Worm (Caenorhabditis elegans): Measurements from ENCODE around the gene snpc-3.4.

snpc-3.4 gene

ce11 chrIII:3978438-3978837, 41.4 kb upstream of the snpc-3.4 start:
- TF ChIP-seq fkh-3 (tag; optimal IDR thresholded peaks at IDR 0.05) (no peak), madf-3 (GFP tag; IDR thresholded peaks at IDR 0.05) (no peak), lsl-1 (GFP tag; optimal IDR thresholded peaks at IDR 0.05) (no peak), snpc-1.3 (tag; optimal IDR thresholded peaks at IDR 0.05; ENCODE audit: insufficient read depth) (no peak), sdz-38 (tag; optimal IDR thresholded peaks at IDR 0.05) (no peak), somi-1 (GFP tag; optimal IDR thresholded peaks at IDR 0.05) (no peak)

- TF ChIP-seq K12H6.12 (tag; optimal IDR thresholded peaks at IDR 0.05) (peak; percentile 69), pbrm-1 (GFP tag; IDR thresholded peaks at IDR 0.05) (0 out of 2 replicates have a peak, but pooled peaks have one; percentile 21), mes-4 (tag; optimal IDR thresholded peaks at IDR 0.05) (no peak), lin-40 (tag; optimal IDR thresholded peaks at IDR 0.05) (peak; percentile 69), unc-130 (GFP tag; optimal IDR thresholded peaks at IDR 0.05) (no peak), Y67H2A.10 (GFP tag; conservative IDR thresholded peaks at IDR 0.05) (no peak), zfh-2 (GFP tag; conservative IDR thresholded peaks at IDR 0.05) (peak; percentile 88), tbp1 (GFP tag; optimal IDR thresholded peaks at IDR 0.05) (peak; percentile 27), ztf-18 (tag; optimal IDR thresholded peaks at IDR 0.05) (peak; percentile 3), F57A8.1 (GFP tag; optimal IDR thresholded peaks at IDR 0.05) (no peak), lin-35 (GFP tag; optimal IDR thresholded peaks at IDR 0.05) (peak in 1 of 3 experiments; percentile 48), rpc-1 (optimal IDR thresholded peaks at IDR 0.05) (no peak), rpc-1 (tag; optimal IDR thresholded peaks at IDR 0.05) (no peak), hlh-12 (tag; optimal IDR thresholded peaks at IDR 0.05) (no peak), B0336.3 (GFP tag; IDR thresholded peaks at IDR 0.05) (peak; percentile 54; the same call in 1 of the 2 replicates), snpc-4 (GFP tag; optimal IDR thresholded peaks at IDR 0.05) (no peak), snpc-4 (tag; optimal IDR thresholded peaks at IDR 0.05) (peak in 3 of 4 experiments; percentile 13 to 31 (median 21)), snpc-1.1 (tag; optimal IDR thresholded peaks at IDR 0.05; ENCODE audit: insufficient read depth) (no peak), F37B4.10 (GFP tag; IDR thresholded peaks at IDR 0.05) (no peak), ceh-79 (tag; optimal IDR thresholded peaks at IDR 0.05) (no peak), ztf-26 (tag; optimal IDR thresholded peaks at IDR 0.05) (peak; percentile 58), nhr-80 (tag; optimal IDR thresholded peaks at IDR 0.05) (peak; percentile 70), C06A6.2 (GFP tag; conservative IDR thresholded peaks at IDR 0.05) (0 out of 2 replicates have a peak, but pooled peaks have one; percentile 47), madf-10 (tag; optimal IDR thresholded peaks at IDR 0.05) (peak; percentile 36), ztf-28 (GFP tag; IDR thresholded peaks at IDR 0.05) (no peak), let-526 (GFP tag; IDR thresholded peaks at IDR 0.05) (no peak), lin-26 (GFP tag; IDR thresholded peaks at IDR 0.05) (0 out of 2 replicates have a peak, but pooled peaks have one; percentile 19), chd-7 (tag; optimal IDR thresholded peaks at IDR 0.05) (peak; percentile 40), hmg-1.2 (GFP tag; IDR thresholded peaks at IDR 0.05) (peak; percentile 83; the same call in 1 of the 2 replicates), pha-4 (tag; optimal IDR thresholded peaks at IDR 0.05) (no peak), T07F8.4 (tag; optimal IDR thresholded peaks at IDR 0.05) (no peak), dox-1 (GFP tag; IDR thresholded peaks at IDR 0.05) (peak; percentile 75), nfya-1 (tag; optimal IDR thresholded peaks at IDR 0.05; ENCODE audit: borderline replicate concordance, insufficient read depth) (no peak), ets-4 (GFP tag; optimal IDR thresholded peaks at IDR 0.05) (no peak), hsf-1 (GFP tag; IDR thresholded peaks at IDR 0.05) (no peak), efl-1 (GFP tag; optimal IDR thresholded peaks at IDR 0.05) (peak; percentile 5), madf-6 (GFP tag; IDR thresholded peaks at IDR 0.05) (0 out of 2 replicates have a peak, but pooled peaks have one; percentile 24), ceh-58 (GFP tag; IDR thresholded peaks at IDR 0.05) (no peak), attf-5 (GFP tag; optimal IDR thresholded peaks at IDR 0.05) (peak; percentile 77), K11D2.4 (GFP tag; IDR thresholded peaks at IDR 0.05) (peak; percentile 71; the same call in 1 of the 2 replicates), lin-54 (GFP tag; optimal IDR thresholded peaks at IDR 0.05) (peak; percentile 37), somi-1 (GFP tag; optimal IDR thresholded peaks at IDR 0.05) (peak; percentile 3)
Measured at ce11 chrIII:3979980-3980631, 39.7 kb upstream of the snpc-3.4 start.

All from whole organism, young adult.